Worm (Caenorhabditis elegans) whole organism, mixed stage, embryonic: Measurements from ENCODE around the gene srh-72.

Source experiments
- blmp-1 ChIP-seq: fragments of 150-350 bp; optimal IDR thresholded peaks from 2 replicates; lab custom pipeline; 2014; ENCODE audit warnings: missing biosample characterization, missing genetic modification characterization
- ceh-39 ChIP-seq: fragments of 150-350 bp; optimal IDR thresholded peaks from 2 replicates; lab custom pipeline; 2014; ENCODE audit warnings: missing biosample characterization, missing genetic modification characterization
- cnd-1 ChIP-seq: fragments of 200-800 bp; sonication (Bioruptor generic); optimal IDR thresholded peaks from 2 replicates; lab custom pipeline; 2018; ENCODE audit warnings: mild to moderate bottlenecking, missing genetic modification characterization, missing compliant biosample characterization
- lin-13 ChIP-seq: fragments of 150-350 bp; optimal IDR thresholded peaks from 2 replicates; lab custom pipeline; 2014; ENCODE audit warnings: missing biosample characterization, missing genetic modification characterization
- mab-5 ChIP-seq: fragments of 150-350 bp; optimal IDR thresholded peaks from 2 replicates; lab custom pipeline; 2014; ENCODE audit warnings: missing biosample characterization, missing genetic modification characterization
- mls-2 ChIP-seq: sonication (generic microtip); optimal IDR thresholded peaks from 2 replicates; lab custom pipeline; 2016; ENCODE audit warnings: mild to moderate bottlenecking, missing genetic modification characterization, moderate library complexity, missing compliant biosample characterization
- nhr-12 ChIP-seq: fragments of 150-350 bp; optimal IDR thresholded peaks from 2 replicates; lab custom pipeline; 2014; ENCODE audit warnings: missing biosample characterization, missing genetic modification characterization
- nhr-237 ChIP-seq: fragments of 150-350 bp; optimal IDR thresholded peaks from 2 replicates; lab custom pipeline; 2014; ENCODE audit warnings: missing biosample characterization, missing genetic modification characterization
- nhr-76 ChIP-seq: sonication (generic microtip); optimal IDR thresholded peaks from 2 replicates; lab custom pipeline; 2017; ENCODE audit warnings: missing biosample characterization, missing genetic modification characterization
- pha-4 ChIP-seq: fragments of 150-350 bp; optimal IDR thresholded peaks from 2 replicates; lab custom pipeline; 2018; ENCODE audit warnings: missing biosample characterization, missing genetic modification reagents, missing genetic modification characterization
- snpc-4 ChIP-seq: fragments of 150-350 bp; optimal IDR thresholded peaks from 2 replicates; lab custom pipeline; 2014; ENCODE audit warnings: missing biosample characterization, missing genetic modification characterization
- unc-62 ChIP-seq: fragments of 150-350 bp; optimal IDR thresholded peaks from 2 replicates; lab custom pipeline; 2014; ENCODE audit warnings: missing biosample characterization, missing genetic modification reagents, missing genetic modification characterization
- ztf-11 ChIP-seq: fragments of 150-350 bp; optimal IDR thresholded peaks from 2 replicates; lab custom pipeline; 2014; ENCODE audit warnings: missing biosample characterization, missing genetic modification characterization

DNA sequence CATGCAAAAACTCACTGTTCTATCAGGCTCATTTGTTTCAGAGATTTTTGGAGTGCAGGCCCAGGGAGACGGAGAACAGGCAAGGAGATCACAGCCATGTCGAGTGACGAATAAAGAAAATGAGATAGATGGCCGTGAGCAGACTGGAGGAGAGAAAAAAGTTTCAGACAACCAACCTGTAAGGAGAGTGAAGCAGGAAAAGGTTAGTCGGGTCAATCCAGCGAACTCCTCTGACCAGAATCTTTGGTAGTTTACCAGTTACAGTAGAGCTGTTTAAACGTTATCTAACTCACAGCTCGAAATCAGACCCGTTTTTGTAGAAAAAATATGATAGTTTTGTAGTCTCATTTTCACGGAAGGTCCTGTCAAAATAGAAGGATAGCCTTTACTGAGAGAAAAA is 8.4 kb upstream of the srh-72 start, which contains the start of gene fbxb-21:
- TF ChIP-seq mls-2 (tag; lab: Kevin White, UChicago) (no peak), cnd-1 (tag; lab: Kevin White, UChicago) (no peak), snpc-4 (tag; lab: Kevin White, UChicago) (no peak), ztf-11 (tag; lab: Kevin White, UChicago) (no peak), lin-13 (tag; lab: Kevin White, UChicago) (no peak), nhr-12 (no peak), ceh-39 (tag; lab: Kevin White, UChicago) (no peak), pha-4 (tag; lab: Kevin White, UChicago) (no peak), mab-5 (tag; lab: Kevin White, UChicago) (no peak), blmp-1 (tag; lab: Kevin White, UChicago) (no peak), nhr-237 (tag; lab: Kevin White, UChicago) (no peak), nhr-76 (tag; lab: Kevin White, UChicago) (no peak), unc-62 (GFP tag; lab: Kevin White, UChicago) (no peak)
